Fruit fly (Drosophila melanogaster) whole organism, pupa: ENCODE data around the gene Saf-B.

Source experiments
- CG10348 ChIP-seq: fragments of 200-800 bp; sonication (Bioruptor generic); IDR thresholded peaks from 2 replicates; pipeline ENCODE4 v1.3.6; 2022; ENCODE audit warnings: missing biosample characterization, missing genetic modification characterization
- CG12605 ChIP-seq: fragments of 200-800 bp; sonication (Bioruptor generic); IDR thresholded peaks from 2 replicates; pipeline ENCODE4 v1.3.6; 2022; ENCODE audit warnings: missing biosample characterization, missing genetic modification characterization
- CG13204 ChIP-seq: fragments of 200-800 bp; sonication (Bioruptor generic); optimal IDR thresholded peaks from 2 replicates; lab custom pipeline; 2018; ENCODE audit warnings: missing biosample characterization, mild to moderate bottlenecking, missing genetic modification characterization, moderate library complexity
- CG14655 ChIP-seq: fragments of 200-800 bp; sonication (Bioruptor generic); optimal IDR thresholded peaks from 3 replicates; lab custom pipeline; 2017; ENCODE audit warnings: mild to moderate bottlenecking, missing biosample characterization, missing genetic modification reagents, missing genetic modification characterization
- CG15710 ChIP-seq: fragments of 200-800 bp; sonication (Bioruptor generic); optimal IDR thresholded peaks from 2 replicates; lab custom pipeline; 2018; ENCODE audit warnings: missing biosample characterization, mild to moderate bottlenecking, missing genetic modification characterization, moderate library complexity
- CG17806 ChIP-seq: fragments of 200-800 bp; sonication (Bioruptor generic); optimal IDR thresholded peaks from 2 replicates; lab custom pipeline; 2018; ENCODE audit warnings: missing biosample characterization, mild to moderate bottlenecking, missing genetic modification characterization, moderate library complexity
- CG32121 ChIP-seq: fragments of 200-800 bp; sonication (Bioruptor generic); IDR thresholded peaks from 2 replicates; pipeline ENCODE4 v1.3.6; 2022; ENCODE audit warnings: missing biosample characterization, missing genetic modification characterization
- CG34367 ChIP-seq: fragments of 200-800 bp; sonication (Bioruptor generic); optimal IDR thresholded peaks from 2 replicates; lab custom pipeline; 2018; ENCODE audit warnings: missing biosample characterization, mild to moderate bottlenecking, missing genetic modification characterization
- CG4496 ChIP-seq: fragments of 200-800 bp; sonication (Bioruptor generic); IDR thresholded peaks from 3 replicates; pipeline ENCODE4 v1.3.6; 2022; ENCODE audit warnings: missing biosample characterization, missing genetic modification characterization
- CG8159 ChIP-seq: fragments of 200-800 bp; sonication (Bioruptor generic); optimal IDR thresholded peaks from 3 replicates; lab custom pipeline; 2018; ENCODE audit warnings: missing biosample characterization, mild to moderate bottlenecking, missing genetic modification characterization, moderate library complexity
- CG8301 ChIP-seq: fragments of 200-800 bp; sonication (Bioruptor generic); optimal IDR thresholded peaks from 2 replicates; lab custom pipeline; 2018; ENCODE audit warnings: missing biosample characterization, mild to moderate bottlenecking, missing genetic modification characterization
- CG9948 ChIP-seq: fragments of 200-800 bp; sonication (Bioruptor generic); optimal IDR thresholded peaks from 2 replicates; lab custom pipeline; 2018; ENCODE audit warnings: missing biosample characterization, mild to moderate bottlenecking, missing genetic modification characterization, moderate library complexity
- D1 ChIP-seq: fragments of 200-800 bp; sonication (Bioruptor generic); optimal IDR thresholded peaks from 2 replicates; lab custom pipeline; 2018; ENCODE audit warnings: missing biosample characterization, mild to moderate bottlenecking, missing genetic modification characterization, moderate library complexity
- EcR ChIP-seq: fragments of 200-800 bp; sonication (Bioruptor generic); optimal IDR thresholded peaks from 3 replicates; lab custom pipeline; 2019; ENCODE audit warnings: missing biosample characterization, missing genetic modification characterization, mild to moderate bottlenecking, moderate library complexity, missing genetic modification reagents
- Ets98B ChIP-seq: fragments of 200-800 bp; sonication (Bioruptor generic); IDR thresholded peaks from 2 replicates; pipeline ENCODE4 v1.3.6; 2022; ENCODE audit warnings: missing biosample characterization, missing genetic modification characterization
- Pif1A ChIP-seq: fragments of 200-800 bp; sonication (Bioruptor generic); optimal IDR thresholded peaks from 3 replicates; lab custom pipeline; 2016; ENCODE audit warnings: missing biosample characterization, missing genetic modification characterization
- Pif1B ChIP-seq: fragments of 200-800 bp; sonication (Bioruptor generic); optimal IDR thresholded peaks from 3 replicates; lab custom pipeline; 2016; ENCODE audit warnings: missing biosample characterization, missing genetic modification characterization
- Snoo ChIP-seq: fragments of 200-800 bp; sonication (Bioruptor generic); optimal IDR thresholded peaks from 3 replicates; lab custom pipeline; 2017; ENCODE audit warnings: missing biosample characterization, mild to moderate bottlenecking, missing genetic modification characterization, inconsistent platforms
- fd96Ca ChIP-seq: fragments of 200-800 bp; sonication (Bioruptor generic); IDR thresholded peaks from 3 replicates; pipeline ENCODE4 v1.3.6; 2022; ENCODE audit warnings: missing biosample characterization, missing genetic modification characterization
- gl ChIP-seq: fragments of 200-800 bp; sonication (Bioruptor generic); optimal IDR thresholded peaks from 2 replicates; lab custom pipeline; 2018; ENCODE audit warnings: missing biosample characterization, mild to moderate bottlenecking, missing genetic modification characterization
- rn ChIP-seq: fragments of 200-800 bp; sonication (Bioruptor generic); IDR thresholded peaks from 2 replicates; pipeline ENCODE4 v1.3.6; 2022; ENCODE audit warnings: missing biosample characterization, missing genetic modification characterization

Gene Saf-B

dm6 chr3R:24816993-24817854, at the start of gene Saf-B, which contains the start of gene CG5808:
Gene Saf-B, plus strand, starts transcription at chr3R:24817464.
Gene CG5808, minus strand, starts transcription at chr3R:24817007.
- TF ChIP-seq CG15710 (tag; lab: Kevin White, UChicago) (no peak), CG32121 (0 out of 2 replicates have a peak, but pooled peaks have one; percentile 21)

- peak; percentile 67 for TF ChIP-seq Snoo (tag; lab: Kevin White, UChicago)
- TF ChIP-seq CG14655: peak; percentile 62
- TF ChIP-seq CG32121: 0 out of 2 replicates have a peak, but pooled peaks have one; percentile 3
- peak; percentile 42; the same call in 1 of the 3 replicates for TF ChIP-seq CG4496 (GFP tag; lab: Robert Waterston, UW)
- TF ChIP-seq Pif1B: no peak
- no peak for TF ChIP-seq CG34367 (tag; lab: Kevin White, UChicago)
- TF ChIP-seq fd96Ca (GFP tag; lab: Robert Waterston, UW): 0 out of 3 replicates have a peak, but pooled peaks have one; percentile 27
- TF ChIP-seq CG8301 (tag; lab: Kevin White, UChicago): peak; percentile 48
Measured at dm6 chr3R:24767667-24768340, 49.5 kb upstream of the Saf-B start.

- peak; percentile 86 for TF ChIP-seq CG12605
- TF ChIP-seq D1: peak; percentile 63
- TF ChIP-seq Ets98B (GFP tag; lab: Robert Waterston, UW): peak; percentile 95
- TF ChIP-seq Snoo (tag; lab: Kevin White, UChicago): peak; percentile 95
- TF ChIP-seq CG32121: peak; percentile 97
- TF ChIP-seq CG8301 (tag; lab: Kevin White, UChicago): peak; percentile 97
- TF ChIP-seq Pif1B: peak; percentile 96
- peak; percentile 98 for TF ChIP-seq fd96Ca (GFP tag; lab: Robert Waterston, UW)
- TF ChIP-seq CG8159 (tag; lab: Kevin White, UChicago): peak; percentile 91
- peak; percentile 92 for TF ChIP-seq CG9948
- TF ChIP-seq CG17806 (tag; lab: Kevin White, UChicago): peak; percentile 88
- peak; percentile 78 for TF ChIP-seq CG34367 (tag; lab: Kevin White, UChicago)
- TF ChIP-seq CG10348 (GFP tag; lab: Robert Waterston, UW): peak; percentile 94
- TF ChIP-seq EcR: no peak
- TF ChIP-seq gl (tag; lab: Kevin White, UChicago): peak; percentile 67
- peak; percentile 86 for TF ChIP-seq CG15710 (tag; lab: Kevin White, UChicago)
- no peak for TF ChIP-seq CG13204 (GFP tag; lab: Kevin White, UChicago)
- peak; percentile 96 for TF ChIP-seq Pif1A (GFP tag; lab: Kevin White, UChicago)
- TF ChIP-seq CG4496 (GFP tag; lab: Robert Waterston, UW): peak; percentile 96
- TF ChIP-seq rn (GFP tag; lab: Robert Waterston, UW): peak; percentile 93
- peak; percentile 97 for TF ChIP-seq CG14655
Measured at dm6 chr3R:24768538-24769401, 48.5 kb upstream of the Saf-B start, which contains the start of gene CG13631. Gene CG13631, plus strand, starts transcription at chr3R:24769351.

- TF ChIP-seq CG10348 (GFP tag; lab: Robert Waterston, UW) (no peak), Snoo (tag; lab: Kevin White, UChicago) (no peak), CG9948 (no peak), CG12605 (no peak), Pif1A (GFP tag; lab: Kevin White, UChicago) (no peak), D1 (no peak), EcR (no peak), CG8301 (tag; lab: Kevin White, UChicago) (no peak), fd96Ca (GFP tag; lab: Robert Waterston, UW) (no peak), CG8159 (tag; lab: Kevin White, UChicago) (no peak), CG32121 (no peak), CG15710 (tag; lab: Kevin White, UChicago) (no peak), rn (GFP tag; lab: Robert Waterston, UW) (no peak), CG14655 (no peak), Pif1B (no peak), CG34367 (tag; lab: Kevin White, UChicago) (no peak)
Measured at dm6 chr3R:24769601-24770000, 47.7 kb upstream of the Saf-B start.
